Worm (Caenorhabditis elegans): ENCODE measurements around the gene C34C12.12.
A peak's percentile ranks its signal among the peaks of the same experiment; 100 is the strongest.

The C34C12.12 gene

ce11 chrIII:3404354-3404913 is 48.6 kb upstream of the C34C12.12 start, which contains the start of the genes npp-9 and F59A2.5 (continued):
- TF ChIP-seq hmg-20 (GFP tag; IDR thresholded peaks at IDR 0.05) = no peak
- TF ChIP-seq unc-62 (GFP tag; optimal IDR thresholded peaks at IDR 0.05) = no peak
- TF ChIP-seq F52B5.7 (tag; optimal IDR thresholded peaks at IDR 0.05) = no peak
- TF ChIP-seq madf-6 (GFP tag; IDR thresholded peaks at IDR 0.05) = peak; percentile 91
- TF ChIP-seq hlh-12 (tag; optimal IDR thresholded peaks at IDR 0.05) = no peak
- TF ChIP-seq zfh-2 (GFP tag; conservative IDR thresholded peaks at IDR 0.05) = no peak
- TF ChIP-seq ceh-91 (GFP tag; IDR thresholded peaks at IDR 0.05) = peak; percentile 83
- no peak for TF ChIP-seq F37B4.10 (GFP tag; IDR thresholded peaks at IDR 0.05)
- no peak for TF ChIP-seq K12H6.12 (tag; optimal IDR thresholded peaks at IDR 0.05)
- TF ChIP-seq let-607 (tag; optimal IDR thresholded peaks at IDR 0.05) = peak in 1 of 2 experiments; percentile 84
- TF ChIP-seq ztf-28 (GFP tag; IDR thresholded peaks at IDR 0.05) = no peak
- no peak for TF ChIP-seq hrde-1 (tag; optimal IDR thresholded peaks at IDR 0.05; ENCODE audit: borderline replicate concordance)
- TF ChIP-seq hlh-26 (GFP tag; conservative IDR thresholded peaks at IDR 0.05) = no peak
- no peak for TF ChIP-seq ets-4 (GFP tag; optimal IDR thresholded peaks at IDR 0.05)
- peak; percentile 88 for TF ChIP-seq F33H1.4 (GFP tag; IDR thresholded peaks at IDR 0.05)
- TF ChIP-seq B0336.3 (GFP tag; IDR thresholded peaks at IDR 0.05) = peak; percentile 21; the same call in 1 of the 2 replicates
- no peak for TF ChIP-seq repo-1 (tag; optimal IDR thresholded peaks at IDR 0.05)
- TF ChIP-seq die-1 (tag; optimal IDR thresholded peaks at IDR 0.05) = no peak
- TF ChIP-seq gei-17 (GFP tag; optimal IDR thresholded peaks at IDR 0.05) = no peak
- TF ChIP-seq rcor-1 (GFP tag; IDR thresholded peaks at IDR 0.05) = no peak
- no peak for TF ChIP-seq Y79H2A.3 (GFP tag; conservative IDR thresholded peaks at IDR 0.05)
- no peak for TF ChIP-seq chd-7 (tag; optimal IDR thresholded peaks at IDR 0.05)
- TF ChIP-seq nhr-179 (tag; optimal IDR thresholded peaks at IDR 0.05) = no peak
- TF ChIP-seq ceh-58 (GFP tag; IDR thresholded peaks at IDR 0.05) = no peak
- no peak for TF ChIP-seq ztf-25 (GFP tag; IDR thresholded peaks at IDR 0.05)
- TF ChIP-seq lsy-27 (tag; optimal IDR thresholded peaks at IDR 0.05; ENCODE audit: borderline replicate concordance, insufficient read depth) = no peak
- TF ChIP-seq aptf-2 (GFP tag; conservative IDR thresholded peaks at IDR 0.05) = no peak
- no peak for TF ChIP-seq C06A6.2 (GFP tag; conservative IDR thresholded peaks at IDR 0.05)
- TF ChIP-seq tbp1 (GFP tag; optimal IDR thresholded peaks at IDR 0.05) = peak; percentile 41
- TF ChIP-seq Y53F4B.3 (GFP tag; IDR thresholded peaks at IDR 0.05) = no peak
- TF ChIP-seq K11D2.4 (GFP tag; IDR thresholded peaks at IDR 0.05) = no peak
- TF ChIP-seq F57C9.4 (tag; optimal IDR thresholded peaks at IDR 0.05) = no peak
- TF ChIP-seq F49E8.2 (tag; optimal IDR thresholded peaks at IDR 0.05; ENCODE audit: insufficient read depth) = peak; percentile 55
- peak; percentile 11 for TF ChIP-seq ztf-18 (tag; optimal IDR thresholded peaks at IDR 0.05)
- no peak for TF ChIP-seq cebp-2 (GFP tag; IDR thresholded peaks at IDR 0.05)
- TF ChIP-seq dpl-1 (GFP tag; optimal IDR thresholded peaks at IDR 0.05) = peak; percentile 83
- no peak for TF ChIP-seq Y67H2A.10 (GFP tag; conservative IDR thresholded peaks at IDR 0.05)
- no peak for TF ChIP-seq mxl-1 (tag; optimal IDR thresholded peaks at IDR 0.05)
- no peak for TF ChIP-seq sdz-38 (tag; optimal IDR thresholded peaks at IDR 0.05)
- TF ChIP-seq lin-40 (tag; optimal IDR thresholded peaks at IDR 0.05) = no peak
- TF ChIP-seq C17E4.6 (GFP tag; IDR thresholded peaks at IDR 0.05) = peak; percentile 47; the same call in 1 of the 2 replicates
- peak; percentile 28 for TF ChIP-seq snpc-1.3 (tag; optimal IDR thresholded peaks at IDR 0.05; ENCODE audit: insufficient read depth)
- no peak for TF ChIP-seq nhr-90 (tag; optimal IDR thresholded peaks at IDR 0.05)
- TF ChIP-seq mel-28 (tag; optimal IDR thresholded peaks at IDR 0.05; ENCODE audit: borderline replicate concordance) = no peak
- no peak for TF ChIP-seq egl-18 (GFP tag; IDR thresholded peaks at IDR 0.05)
- TF ChIP-seq sptf-2 (GFP tag; optimal IDR thresholded peaks at IDR 0.05) = no peak
- no peak for TF ChIP-seq ceh-100 (GFP tag; IDR thresholded peaks at IDR 0.05)
- TF ChIP-seq Y53G8AR.9 (GFP tag; conservative IDR thresholded peaks at IDR 0.05) = no peak
